Worm (Caenorhabditis elegans): ENCODE results near the gene ops-1.

DNA sequence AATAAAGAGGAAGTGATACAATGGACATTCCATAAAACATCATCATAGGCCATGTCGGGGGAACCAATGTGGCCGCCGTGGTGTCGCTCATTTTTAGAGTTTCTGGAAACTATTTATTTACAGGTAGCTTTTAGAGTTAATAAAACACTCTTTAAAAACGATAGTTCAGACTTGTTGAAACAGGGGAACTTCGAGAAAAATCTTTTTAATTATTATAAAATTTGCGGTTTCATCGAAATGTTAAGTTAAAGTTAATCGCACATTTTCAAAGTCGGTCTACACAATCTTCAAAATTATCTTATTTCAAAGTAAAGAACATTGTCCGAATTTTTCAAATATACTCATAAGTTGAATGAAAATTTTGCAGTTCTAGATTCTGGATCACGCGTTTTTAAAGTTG lies at the start of gene ops-1:
- TF ChIP-seq elt-2 (tag; optimal IDR thresholded peaks at IDR 0.05) (no peak), fkh-10 (GFP tag; optimal IDR thresholded peaks at IDR 0.05) (no peak), unc-86 (tag; optimal IDR thresholded peaks at IDR 0.05) (no peak), Y22D7AL.16 (tag; optimal IDR thresholded peaks at IDR 0.05) (no peak), ceh-9 (tag; optimal IDR thresholded peaks at IDR 0.05) (no peak), nfya-1 (tag; optimal IDR thresholded peaks at IDR 0.05) (no peak), ceh-2 (tag; optimal IDR thresholded peaks at IDR 0.05) (no peak)

Data from whole organism, late embryonic.